Worm (Caenorhabditis elegans): Measurements from ENCODE around the gene Y69A2AR.1.
A peak's percentile ranks its signal among the peaks of the same experiment; 100 is the strongest.

The Y69A2AR.1 gene

DNA sequence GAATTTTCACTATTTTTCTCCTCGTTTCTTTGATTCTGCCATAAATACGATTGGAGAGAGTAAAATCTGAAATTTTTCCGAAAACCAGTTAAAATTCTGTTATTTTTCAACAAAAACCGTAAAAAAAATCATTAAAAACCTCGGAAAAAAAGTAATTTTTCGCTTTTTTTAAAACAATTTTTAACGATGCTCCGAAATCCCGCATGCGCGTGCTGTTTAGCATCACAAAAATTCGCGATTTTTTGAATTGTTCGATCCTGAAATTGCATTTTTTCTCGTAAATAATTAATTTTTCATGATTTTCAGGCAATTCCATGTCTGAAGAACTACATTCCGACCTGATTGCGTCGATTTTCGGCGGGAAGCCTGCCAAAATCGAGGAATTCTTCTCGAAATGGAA lies 24.2 kb upstream of the Y69A2AR.1 start, which contains the start of gene ric-8:
Gene ric-8 (plus strand): TSS at position 301 of the 400 bp plus-strand sequence.
- TF ChIP-seq nhr-11 (tag; optimal IDR thresholded peaks at IDR 0.05) (no peak), ama-1 (optimal IDR thresholded peaks at IDR 0.05) (no peak), elt-2 (tag; optimal IDR thresholded peaks at IDR 0.05) (no peak), mml-1 (tag; optimal IDR thresholded peaks at IDR 0.05) (no peak), elt-1 (tag; optimal IDR thresholded peaks at IDR 0.05) (no peak), nhr-43 (tag; optimal IDR thresholded peaks at IDR 0.05; ENCODE audit: poor library complexity, severe bottlenecking) (no peak), ztf-4 (tag; optimal IDR thresholded peaks at IDR 0.05) (no peak), nhr-67 (tag; optimal IDR thresholded peaks at IDR 0.05) (no peak), nhr-28 (tag; optimal IDR thresholded peaks at IDR 0.05) (no peak), sea-2 (GFP tag; optimal IDR thresholded peaks at IDR 0.05) (no peak), zag-1 (tag; optimal IDR thresholded peaks at IDR 0.05) (no peak)

ce11 chrIV:2650031-2650430 lies 16.8 kb upstream of the Y69A2AR.1 start:
- TF ChIP-seq elt-2 (tag; optimal IDR thresholded peaks at IDR 0.05) (no peak), snpc-4 (tag; optimal IDR thresholded peaks at IDR 0.05) (no peak), ceh-28 (tag; optimal IDR thresholded peaks at IDR 0.05) (peak; percentile 88)

- no peak for TF ChIP-seq egl-5 (tag; optimal IDR thresholded peaks at IDR 0.05)
- TF ChIP-seq sea-2 (GFP tag; optimal IDR thresholded peaks at IDR 0.05) = no peak
- TF ChIP-seq lin-39 (tag; optimal IDR thresholded peaks at IDR 0.05) = no peak
- TF ChIP-seq elt-2 (tag; optimal IDR thresholded peaks at IDR 0.05) = no peak
- no peak for TF ChIP-seq unc-62 (GFP tag; optimal IDR thresholded peaks at IDR 0.05)
- no peak for TF ChIP-seq mml-1 (tag; optimal IDR thresholded peaks at IDR 0.05)
- no peak for TF ChIP-seq R02D3.7 (tag; optimal IDR thresholded peaks at IDR 0.05)
- TF ChIP-seq jun-1 (tag; optimal IDR thresholded peaks at IDR 0.05) = no peak
- TF ChIP-seq unc-39 (tag; optimal IDR thresholded peaks at IDR 0.05) = no peak
- TF ChIP-seq nhr-76 (tag; optimal IDR thresholded peaks at IDR 0.05) = no peak
- TF ChIP-seq fkh-10 (GFP tag; optimal IDR thresholded peaks at IDR 0.05) = no peak
- no peak for TF ChIP-seq ama-1 (optimal IDR thresholded peaks at IDR 0.05)
- TF ChIP-seq ceh-82 (tag; optimal IDR thresholded peaks at IDR 0.05) = no peak
Observed at ce11 chrIV:2654965-2655364, 11.9 kb upstream of the Y69A2AR.1 start.

DNA sequence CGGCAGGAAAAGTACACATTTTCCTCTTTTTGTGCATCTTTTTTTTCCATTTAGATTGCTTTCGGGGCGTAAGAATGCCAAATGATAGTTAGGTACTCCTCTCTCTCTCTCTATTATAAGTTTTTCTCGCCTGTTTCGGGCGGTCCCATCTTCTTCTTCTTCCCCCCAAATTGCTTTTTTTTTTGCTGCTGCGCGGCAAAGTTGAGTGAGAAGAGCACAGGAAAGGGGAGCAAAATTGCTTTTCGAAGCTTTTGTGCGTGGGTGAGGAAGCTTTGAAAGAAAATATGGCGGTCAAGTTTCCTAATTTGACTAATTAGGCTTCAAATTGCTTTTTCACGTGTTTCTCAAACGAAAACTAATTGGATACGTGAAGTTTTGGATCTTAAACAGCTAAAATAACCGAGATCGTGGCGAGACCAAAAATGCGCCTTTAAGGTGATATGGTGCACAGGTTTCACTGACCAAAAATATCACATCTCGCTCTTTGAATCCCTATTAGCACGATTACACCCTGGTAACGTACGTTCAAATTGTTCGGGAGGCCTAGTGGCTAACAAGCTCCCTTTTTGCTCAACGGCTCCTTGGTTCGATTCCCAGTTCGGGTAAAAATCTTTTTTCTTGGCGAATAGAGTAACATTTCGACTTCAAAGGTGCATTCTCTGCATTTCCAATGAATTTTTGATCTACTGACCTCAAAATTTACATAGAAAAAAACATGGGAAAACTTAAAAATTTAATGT lies 10.3 kb upstream of the Y69A2AR.1 start:
- TF ChIP-seq ztf-4 (tag; optimal IDR thresholded peaks at IDR 0.05) (no peak), egl-5 (tag; optimal IDR thresholded peaks at IDR 0.05) (no peak), fkh-10 (GFP tag; optimal IDR thresholded peaks at IDR 0.05) (peak; percentile 29), aly-2 (tag; optimal IDR thresholded peaks at IDR 0.05) (no peak), egl-27 (tag; optimal IDR thresholded peaks at IDR 0.05) (no peak)

ce11 chrIV:2657307-2657706 lies 9.5 kb upstream of the Y69A2AR.1 start:
- no peak for TF ChIP-seq nhr-43 (tag; optimal IDR thresholded peaks at IDR 0.05; ENCODE audit: poor library complexity, severe bottlenecking)
- no peak for TF ChIP-seq fos-1 (tag; optimal IDR thresholded peaks at IDR 0.05)
- no peak for TF ChIP-seq nhr-23 (tag; optimal IDR thresholded peaks at IDR 0.05)
- TF ChIP-seq tbx-2 (tag; optimal IDR thresholded peaks at IDR 0.05) = no peak
- TF ChIP-seq hmg-11 (tag; optimal IDR thresholded peaks at IDR 0.05) = no peak

DNA sequence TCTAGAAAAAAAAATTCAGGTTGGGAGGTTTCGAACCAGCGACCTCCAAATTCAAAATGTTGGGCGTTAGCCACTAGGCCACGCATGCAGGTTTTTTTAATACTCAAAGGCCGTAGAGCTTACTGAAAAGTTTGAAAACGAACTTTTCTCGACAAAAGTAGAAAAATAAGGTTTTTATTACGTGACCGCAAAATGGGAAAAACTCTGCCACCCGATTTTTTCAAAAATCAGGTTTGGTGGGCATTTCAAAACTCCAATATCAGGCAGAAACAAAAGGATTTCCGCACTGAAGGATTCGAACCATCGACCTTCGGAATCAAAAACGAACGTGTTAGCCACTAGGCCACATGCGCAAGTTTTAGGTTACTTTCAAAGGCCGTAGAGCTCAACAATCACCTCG lies 8.1 kb upstream of the Y69A2AR.1 start:
- TF ChIP-seq skn-1 (tag; optimal IDR thresholded peaks at IDR 0.05) (no peak), nhr-77 (tag; optimal IDR thresholded peaks at IDR 0.05) (no peak), ceh-28 (tag; optimal IDR thresholded peaks at IDR 0.05) (no peak), pha-4 (tag; optimal IDR thresholded peaks at IDR 0.05) (no peak), mdl-1 (tag; optimal IDR thresholded peaks at IDR 0.05) (no peak), aly-2 (tag; optimal IDR thresholded peaks at IDR 0.05) (no peak), nhr-11 (tag; optimal IDR thresholded peaks at IDR 0.05) (no peak), jun-1 (tag; optimal IDR thresholded peaks at IDR 0.05) (no peak), ceh-82 (tag; optimal IDR thresholded peaks at IDR 0.05) (no peak), ama-1 (optimal IDR thresholded peaks at IDR 0.05) (no peak), eor-1 (tag; optimal IDR thresholded peaks at IDR 0.05) (no peak), lin-39 (tag; optimal IDR thresholded peaks at IDR 0.05) (no peak), fkh-10 (GFP tag; optimal IDR thresholded peaks at IDR 0.05) (no peak), lsy-12 (tag; optimal IDR thresholded peaks at IDR 0.05) (no peak), unc-39 (tag; optimal IDR thresholded peaks at IDR 0.05) (no peak), nhr-12 (tag; optimal IDR thresholded peaks at IDR 0.05) (no peak), nhr-28 (tag; optimal IDR thresholded peaks at IDR 0.05) (no peak), daf-12 (tag; optimal IDR thresholded peaks at IDR 0.05) (no peak)
